Fruit fly (Drosophila melanogaster) whole organism, embryonic: Measurements from ENCODE around the gene Grip75.
A peak's percentile ranks its signal among the peaks of the same experiment; 100 is the strongest.

Source experiments
- Abd-B ChIP-seq: fragments of 200-800 bp; sonication (Bioruptor generic); optimal IDR thresholded peaks from 2 replicates; lab custom pipeline; 2018; ENCODE audit warnings: missing biosample characterization, mild to moderate bottlenecking, missing genetic modification characterization, moderate library complexity
- CG10462 ChIP-seq: fragments of 200-800 bp; sonication (Bioruptor generic); optimal IDR thresholded peaks from 2 replicates; lab custom pipeline; 2016; ENCODE audit warnings: missing biosample characterization, missing genetic modification characterization
- CG15011 ChIP-seq: fragments of 200-800 bp; sonication (Bioruptor generic); optimal IDR thresholded peaks from 3 replicates; lab custom pipeline; 2018; ENCODE audit warnings: missing biosample characterization, mild to moderate bottlenecking, missing genetic modification characterization
- CG15479 ChIP-seq: fragments of 200-800 bp; sonication (Bioruptor generic); optimal IDR thresholded peaks from 3 replicates; lab custom pipeline; 2019; ENCODE audit warnings: missing biosample characterization, mild to moderate bottlenecking, missing genetic modification characterization, moderate library complexity
- CG16779 ChIP-seq: fragments of 200-800 bp; sonication (Bioruptor generic); IDR thresholded peaks from 2 replicates; pipeline ENCODE4 v1.3.6; 2022; ENCODE audit warnings: missing biosample characterization, missing genetic modification characterization
- CG18599 ChIP-seq: fragments of 200-800 bp; sonication (Bioruptor generic); optimal IDR thresholded peaks from 3 replicates; lab custom pipeline; 2017; ENCODE audit warnings: missing biosample characterization, missing genetic modification characterization, mild to moderate bottlenecking, moderate library complexity, missing genetic modification reagents
- CG2116 ChIP-seq: fragments of 200-800 bp; sonication (Bioruptor generic); optimal IDR thresholded peaks from 3 replicates; lab custom pipeline; 2018; ENCODE audit warnings: missing biosample characterization, mild to moderate bottlenecking, missing genetic modification characterization
- CG33557 ChIP-seq: fragments of 200-800 bp; sonication (Bioruptor generic); optimal IDR thresholded peaks from 2 replicates; lab custom pipeline; 2019; ENCODE audit warnings: missing biosample characterization, mild to moderate bottlenecking, missing genetic modification characterization, moderate library complexity
- CG3847 ChIP-seq: fragments of 200-800 bp; sonication (Bioruptor generic); IDR thresholded peaks from 2 replicates; pipeline ENCODE4 v1.3.6; 2022; ENCODE audit warnings: missing biosample characterization, missing genetic modification characterization
- CG42726 ChIP-seq: fragments of 200-800 bp; sonication (Bioruptor generic); IDR thresholded peaks from 2 replicates; pipeline ENCODE4 v1.3.6; 2022; ENCODE audit warnings: missing biosample characterization, missing genetic modification characterization; ENCODE audit not compliant: partially characterized antibody
- CG4282 ChIP-seq: fragments of 200-800 bp; sonication (Bioruptor generic); optimal IDR thresholded peaks from 2 replicates; lab custom pipeline; 2016; ENCODE audit warnings: missing biosample characterization, missing genetic modification characterization
- CG4328 ChIP-seq: fragments of 200-800 bp; sonication (Bioruptor generic); optimal IDR thresholded peaks from 3 replicates; lab custom pipeline; 2017; ENCODE audit warnings: missing biosample characterization, missing genetic modification reagents, missing genetic modification characterization
- CG4360 ChIP-seq: fragments of 200-800 bp; sonication (Bioruptor generic); IDR thresholded peaks from 2 replicates; pipeline ENCODE4 v1.3.6; 2022; ENCODE audit warnings: missing biosample characterization, missing genetic modification characterization
- CG4820 ChIP-seq: fragments of 200-800 bp; sonication (Bioruptor generic); optimal IDR thresholded peaks from 3 replicates; lab custom pipeline; 2016; ENCODE audit warnings: missing biosample characterization, missing genetic modification characterization
- CG5245 ChIP-seq: fragments of 200-800 bp; sonication (Bioruptor generic); optimal IDR thresholded peaks from 3 replicates; lab custom pipeline; 2016; ENCODE audit warnings: missing biosample characterization, missing genetic modification characterization
- CG5953 ChIP-seq: fragments of 200-800 bp; sonication (Bioruptor generic); IDR thresholded peaks from 2 replicates; pipeline ENCODE4 v1.3.6; 2022; ENCODE audit warnings: missing biosample characterization, missing genetic modification characterization
- CG6813 ChIP-seq: fragments of 200-800 bp; sonication (Bioruptor generic); optimal IDR thresholded peaks from 2 replicates; lab custom pipeline; 2017; ENCODE audit warnings: missing biosample characterization, missing genetic modification characterization, mild to moderate bottlenecking, moderate library complexity, missing genetic modification reagents
- CG7963 ChIP-seq: fragments of 200-800 bp; sonication (Bioruptor generic); IDR thresholded peaks from 3 replicates; pipeline ENCODE4 v1.3.6; 2022; ENCODE audit warnings: missing biosample characterization, missing genetic modification characterization; ENCODE audit not compliant: partially characterized antibody
- Fer1 ChIP-seq: fragments of 200-800 bp; sonication (Bioruptor generic); optimal IDR thresholded peaks from 2 replicates; lab custom pipeline; 2017; ENCODE audit warnings: missing biosample characterization, mild to moderate bottlenecking, missing genetic modification characterization
- Fer3 ChIP-seq: fragments of 200-800 bp; sonication (Bioruptor generic); optimal IDR thresholded peaks from 2 replicates; lab custom pipeline; 2018; ENCODE audit warnings: missing biosample characterization, mild to moderate bottlenecking, missing genetic modification characterization, moderate library complexity
- Gsc ChIP-seq: fragments of 200-800 bp; sonication (Bioruptor generic); IDR thresholded peaks from 2 replicates; pipeline ENCODE4 v1.3.6; 2022; ENCODE audit warnings: missing biosample characterization, missing genetic modification characterization
- HHEX ChIP-seq: fragments of 200-800 bp; sonication (Bioruptor generic); optimal IDR thresholded peaks from 3 replicates; lab custom pipeline; 2017; ENCODE audit warnings: missing biosample characterization, mild to moderate bottlenecking, missing genetic modification characterization, missing genetic modification reagents
- Jarid2 ChIP-seq: fragments of 200-800 bp; sonication (Bioruptor generic); optimal IDR thresholded peaks from 3 replicates; lab custom pipeline; 2017; ENCODE audit warnings: mild to moderate bottlenecking, missing biosample characterization, missing genetic modification reagents, missing genetic modification characterization
- MESR4 ChIP-seq: fragments of 200-800 bp; sonication (Bioruptor generic); optimal IDR thresholded peaks from 2 replicates; lab custom pipeline; 2018; ENCODE audit warnings: missing biosample characterization, mild to moderate bottlenecking, missing genetic modification characterization, moderate library complexity
- Scr ChIP-seq: fragments of 200-800 bp; sonication (Bioruptor generic); IDR thresholded peaks from 2 replicates; pipeline ENCODE4 v1.3.6; 2022; ENCODE audit warnings: missing biosample characterization, missing genetic modification characterization; ENCODE audit not compliant: partially characterized antibody
- Six4 ChIP-seq: fragments of 200-800 bp; sonication (Bioruptor generic); optimal IDR thresholded peaks from 2 replicates; lab custom pipeline; 2016; ENCODE audit warnings: missing biosample characterization, missing genetic modification characterization
- Sry-β ChIP-seq: fragments of 200-800 bp; sonication (Bioruptor generic); optimal IDR thresholded peaks from 2 replicates; lab custom pipeline; 2018; ENCODE audit warnings: missing biosample characterization, mild to moderate bottlenecking, missing genetic modification characterization, moderate library complexity
- az2 ChIP-seq: fragments of 200-800 bp; sonication (Bioruptor generic); optimal IDR thresholded peaks from 3 replicates; lab custom pipeline; 2016; ENCODE audit warnings: missing biosample characterization, missing genetic modification characterization
- bbx ChIP-seq: fragments of 200-800 bp; sonication (Bioruptor generic); IDR thresholded peaks from 2 replicates; pipeline ENCODE4 v1.3.6; 2022; ENCODE audit warnings: missing biosample characterization, missing genetic modification characterization; ENCODE audit not compliant: partially characterized antibody
- bowl ChIP-seq: fragments of 200-800 bp; sonication (Bioruptor generic); IDR thresholded peaks from 2 replicates; pipeline ENCODE4 v1.3.6; 2022; ENCODE audit warnings: missing biosample characterization, missing genetic modification characterization
- crol ChIP-seq: fragments of 200-800 bp; sonication (Bioruptor generic); IDR thresholded peaks from 2 replicates; pipeline ENCODE4 v1.3.6; 2022; ENCODE audit warnings: missing biosample characterization, missing genetic modification characterization
- esg ChIP-seq: fragments of 200-800 bp; sonication (Bioruptor generic); conservative IDR thresholded peaks from 2 replicates; pipeline ENCODE4 v1.3.6; 2022; ENCODE audit warnings: missing biosample characterization, missing genetic modification characterization
- grn ChIP-seq: fragments of 200-800 bp; sonication (Bioruptor generic); optimal IDR thresholded peaks from 3 replicates; lab custom pipeline; 2017; ENCODE audit warnings: missing biosample characterization, missing genetic modification characterization
- jigr1 ChIP-seq: fragments of 200-800 bp; sonication (Bioruptor generic); IDR thresholded peaks from 3 replicates; pipeline ENCODE4 v1.3.6; 2022; ENCODE audit warnings: missing biosample characterization, missing genetic modification characterization
- jumu ChIP-seq: fragments of 200-800 bp; sonication (Bioruptor generic); optimal IDR thresholded peaks from 3 replicates; lab custom pipeline; 2016; ENCODE audit warnings: missing biosample characterization, missing genetic modification characterization
- lbe ChIP-seq: fragments of 200-800 bp; sonication (Bioruptor generic); optimal IDR thresholded peaks from 2 replicates; lab custom pipeline; 2016; ENCODE audit warnings: missing biosample characterization, mild to moderate bottlenecking, missing genetic modification characterization
- lola ChIP-seq, 3 experiments: fragments of >200 bp in 2 of 3; fragments of 200-800 bp in 1 of 3; sonication (Bioruptor generic) in 1 of 3; optimal IDR thresholded peaks; 2 replicates each; lab custom pipeline; 2017 to 2019; ENCODE audit warnings: missing biosample characterization in 3 of 3, missing genetic modification characterization in 3 of 3, mild to moderate bottlenecking in 1 of 3, moderate library complexity in 1 of 3
- luna ChIP-seq: fragments of 200-800 bp; sonication (Bioruptor generic); optimal IDR thresholded peaks from 2 replicates; lab custom pipeline; 2016; ENCODE audit warnings: missing biosample characterization, missing genetic modification characterization
- org-1 ChIP-seq: fragments of 200-800 bp; sonication (Bioruptor generic); optimal IDR thresholded peaks from 2 replicates; lab custom pipeline; 2017; ENCODE audit warnings: missing biosample characterization, missing genetic modification characterization
- pho ChIP-seq: fragments of 200-800 bp; sonication (Bioruptor generic); optimal IDR thresholded peaks from 2 replicates; lab custom pipeline; 2016; ENCODE audit warnings: missing biosample characterization, missing genetic modification characterization
- prd ChIP-seq, 3 experiments: fragments of >200 bp in 2 of 3; fragments of 200-800 bp in 1 of 3; sonication (Bioruptor generic) in 1 of 3; optimal IDR thresholded peaks in 2 of 3; IDR thresholded peaks in 1 of 3; 2 replicates in 2 of 3; 3 replicates in 1 of 3; pipeline versions ENCODE4 v1.3.6 to Lab custom; 2017 to 2022; ENCODE audit warnings: missing biosample characterization in 1 of 3, missing genetic modification characterization in 1 of 3
- pros ChIP-seq: fragments of 200-800 bp; sonication (Bioruptor generic); optimal IDR thresholded peaks from 3 replicates; lab custom pipeline; 2019; ENCODE audit warnings: missing biosample characterization, mild to moderate bottlenecking, missing genetic modification characterization, moderate library complexity
- sd ChIP-seq: fragments of 200-800 bp; sonication (Bioruptor generic); optimal IDR thresholded peaks from 3 replicates; lab custom pipeline; 2018; ENCODE audit warnings: missing biosample characterization, mild to moderate bottlenecking, missing genetic modification characterization, moderate library complexity
- sens-2 ChIP-seq: fragments of 200-800 bp; sonication (Bioruptor generic); IDR thresholded peaks from 2 replicates; pipeline ENCODE4 v1.3.6; 2022; ENCODE audit warnings: missing biosample characterization, missing genetic modification characterization
- sima ChIP-seq: fragments of 200-800 bp; sonication (Bioruptor generic); optimal IDR thresholded peaks from 2 replicates; lab custom pipeline; 2016; ENCODE audit warnings: missing biosample characterization, missing genetic modification characterization
- tgo ChIP-seq: fragments of 200-800 bp; sonication (Bioruptor generic); IDR thresholded peaks from 3 replicates; pipeline ENCODE4 v1.3.6; 2022; ENCODE audit warnings: missing biosample characterization, missing genetic modification characterization
- tna ChIP-seq: fragments of 200-800 bp; sonication (Bioruptor generic); IDR thresholded peaks from 2 replicates; pipeline ENCODE4 v1.3.6; 2022; ENCODE audit warnings: missing biosample characterization, missing genetic modification characterization; ENCODE audit not compliant: partially characterized antibody
- trem ChIP-seq: fragments of 200-800 bp; optimal IDR thresholded peaks from 3 replicates; lab custom pipeline; 2019; ENCODE audit warnings: missing biosample characterization, mild to moderate bottlenecking, missing genetic modification characterization, moderate library complexity
- vfl ChIP-seq: fragments of 200-800 bp; sonication (Bioruptor generic); optimal IDR thresholded peaks from 2 replicates; lab custom pipeline; 2016; ENCODE audit warnings: missing biosample characterization, missing genetic modification characterization
- zen ChIP-seq: fragments of 200-800 bp; sonication (Bioruptor generic); optimal IDR thresholded peaks from 3 replicates; lab custom pipeline; 2018; ENCODE audit warnings: missing biosample characterization, mild to moderate bottlenecking, missing genetic modification characterization, moderate library complexity

Gene Grip75

DNA sequence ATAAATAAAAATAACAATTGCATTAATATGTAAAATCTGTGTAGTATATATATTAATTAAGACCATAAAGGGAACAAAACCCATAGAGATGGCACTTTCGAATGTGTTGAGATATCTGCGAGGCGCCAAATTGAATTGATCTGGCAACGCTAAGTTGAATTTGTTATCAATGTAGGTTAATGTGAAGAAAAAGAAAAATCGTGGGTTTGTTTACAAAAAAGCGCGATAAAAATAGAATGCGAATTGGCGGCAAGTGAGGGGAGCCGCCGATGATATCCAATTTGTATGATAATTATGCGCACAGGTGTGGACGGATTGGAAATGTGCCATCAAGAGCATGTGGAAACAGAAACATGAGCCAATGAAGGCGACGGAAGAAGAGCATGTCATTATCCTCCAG is 3.2 kb upstream of the Grip75 start (continued):
- TF ChIP-seq HHEX (GFP tag; lab: Kevin White, UChicago) (no peak), esg (GFP tag; lab: Robert Waterston, UW) (no peak), sens-2 (GFP tag; lab: Robert Waterston, UW) (no peak), CG42726 (GFP tag; lab: Robert Waterston, UW) (no peak), trem (tag; lab: Kevin White, UChicago) (peak; percentile 63), Sry-β (GFP tag; lab: Kevin White, UChicago) (no peak), lbe (GFP tag; lab: Kevin White, UChicago) (peak; percentile 49), CG2116 (GFP tag; lab: Kevin White, UChicago) (peak; percentile 39), crol (GFP tag; lab: Robert Waterston, UW) (no peak; the same call in 1 of the 2 replicates), bbx (GFP tag; lab: Robert Waterston, UW) (peak; percentile 73), sd (tag; lab: Kevin White, UChicago) (no peak), Fer1 (GFP tag; lab: Kevin White, UChicago) (no peak), luna (GFP tag; lab: Kevin White, UChicago) (no peak), CG4820 (GFP tag; lab: Kevin White, UChicago) (no peak), zen (no peak), CG5245 (GFP tag; lab: Kevin White, UChicago) (no peak), CG3847 (GFP tag; lab: Robert Waterston, UW) (0 out of 2 replicates have a peak, but pooled peaks have one; percentile 17), CG15011 (GFP tag; lab: Kevin White, UChicago) (no peak), pho (no peak), CG5953 (GFP tag; lab: Robert Waterston, UW) (no peak), CG10462 (GFP tag; lab: Kevin White, UChicago) (no peak), vfl (GFP tag; lab: Kevin White, UChicago) (no peak), pros (GFP tag; lab: Kevin White, UChicago) (no peak), Fer3 (tag; lab: Kevin White, UChicago) (no peak), bowl (GFP tag; lab: Robert Waterston, UW) (no peak), Jarid2 (GFP tag; lab: Kevin White, UChicago) (no peak), CG4360 (GFP tag; lab: Robert Waterston, UW) (no peak), CG33557 (GFP tag; lab: Kevin White, UChicago) (no peak), Scr (peak; percentile 54; the same call in 1 of the 2 replicates), MESR4 (GFP tag; lab: Kevin White, UChicago) (no peak), tgo (GFP tag; lab: Robert Waterston, UW) (no peak), Six4 (GFP tag; lab: Kevin White, UChicago) (no peak), jigr1 (GFP tag; lab: Robert Waterston, UW) (no peak), CG6813 (GFP tag; lab: Kevin White, UChicago) (no peak), org-1 (GFP tag; lab: Kevin White, UChicago) (no peak), az2 (GFP tag; lab: Kevin White, UChicago) (no peak), Gsc (GFP tag; lab: Robert Waterston, UW) (no peak), CG4282 (no peak), lola (GFP tag; optimal IDR thresholded peaks at IDR 0.05; lab: Kevin White, UChicago) (no peak), CG7963 (GFP tag; lab: Robert Waterston, UW) (no peak), Abd-B (no peak), sima (GFP tag; lab: Kevin White, UChicago) (no peak), grn (no peak), prd (optimal IDR thresholded peaks at IDR 0.05; lab: Kevin White, UChicago) (no peak), prd (GFP tag; IDR thresholded peaks at IDR 0.05; lab: Robert Waterston, UW) (no peak), jumu (GFP tag; lab: Kevin White, UChicago) (no peak), CG16779 (GFP tag; lab: Robert Waterston, UW) (no peak), CG18599 (GFP tag; lab: Kevin White, UChicago) (no peak), CG4328 (GFP tag; lab: Kevin White, UChicago) (no peak), tna (GFP tag; lab: Robert Waterston, UW) (no peak), CG15479 (GFP tag; lab: Kevin White, UChicago) (no peak)
